Fruit fly (Drosophila melanogaster) whole organism, embryonic: Measurements from ENCODE around the gene CG12519.

ENCODE experiments used
- CG1024 ChIP-seq: fragments of 200-800 bp; sonication (Bioruptor generic); IDR thresholded peaks from 2 replicates; pipeline ENCODE4 v1.3.6; 2022; ENCODE audit warnings: missing biosample characterization, missing genetic modification characterization
- CG10267 ChIP-seq: fragments of 200-800 bp; sonication (Bioruptor generic); optimal IDR thresholded peaks from 2 replicates; lab custom pipeline; 2018; ENCODE audit warnings: missing biosample characterization, mild to moderate bottlenecking, missing genetic modification characterization, moderate library complexity
- CG10543 ChIP-seq: fragments of 200-800 bp; sonication (Bioruptor generic); optimal IDR thresholded peaks from 3 replicates; lab custom pipeline; 2017; ENCODE audit warnings: missing biosample characterization, mild to moderate bottlenecking, missing genetic modification characterization, moderate library complexity
- CG12391 ChIP-seq: fragments of 200-800 bp; sonication (Bioruptor generic); optimal IDR thresholded peaks from 3 replicates; lab custom pipeline; 2018; ENCODE audit warnings: missing biosample characterization, mild to moderate bottlenecking, missing genetic modification characterization, moderate library complexity
- CG12659 ChIP-seq: fragments of 200-800 bp; sonication (Bioruptor generic); optimal IDR thresholded peaks from 3 replicates; lab custom pipeline; 2017; ENCODE audit warnings: mild to moderate bottlenecking, missing biosample characterization, missing genetic modification reagents, missing genetic modification characterization
- CG12769 ChIP-seq: fragments of 200-800 bp; sonication (Bioruptor generic); optimal IDR thresholded peaks from 2 replicates; lab custom pipeline; 2019; ENCODE audit warnings: missing biosample characterization, mild to moderate bottlenecking, missing genetic modification characterization, moderate library complexity
- CG13894 ChIP-seq: fragments of 200-800 bp; sonication (Bioruptor generic); optimal IDR thresholded peaks from 3 replicates; lab custom pipeline; 2018; ENCODE audit warnings: missing biosample characterization, mild to moderate bottlenecking, missing genetic modification characterization, moderate library complexity
- CG15073 ChIP-seq: fragments of 200-800 bp; sonication (Bioruptor generic); optimal IDR thresholded peaks from 2 replicates; lab custom pipeline; 2016; ENCODE audit warnings: missing biosample characterization, missing genetic modification characterization
- CG15269 ChIP-seq: fragments of 200-800 bp; sonication (Bioruptor generic); optimal IDR thresholded peaks from 2 replicates; lab custom pipeline; 2018; ENCODE audit warnings: missing biosample characterization, mild to moderate bottlenecking, missing genetic modification characterization, moderate library complexity
- CG1603 ChIP-seq: fragments of 200-800 bp; sonication (Bioruptor generic); optimal IDR thresholded peaks from 2 replicates; lab custom pipeline; 2019; ENCODE audit warnings: missing biosample characterization, mild to moderate bottlenecking, missing genetic modification characterization, moderate library complexity
- CG16815 ChIP-seq: fragments of 200-800 bp; sonication (Bioruptor generic); optimal IDR thresholded peaks from 3 replicates; lab custom pipeline; 2017; ENCODE audit warnings: missing biosample characterization, mild to moderate bottlenecking, missing genetic modification characterization
- CG16863 ChIP-seq: fragments of 200-800 bp; sonication (Bioruptor generic); optimal IDR thresholded peaks from 3 replicates; lab custom pipeline; 2016; ENCODE audit warnings: missing biosample characterization, missing genetic modification characterization
- CG17328 ChIP-seq: fragments of 200-800 bp; sonication (Bioruptor generic); IDR thresholded peaks from 2 replicates; pipeline ENCODE4 v1.3.6; 2022; ENCODE audit warnings: missing biosample characterization, missing genetic modification characterization
- CG17361 ChIP-seq: fragments of 200-800 bp; sonication (Bioruptor generic); IDR thresholded peaks from 3 replicates; pipeline ENCODE4 v1.3.6; 2022; ENCODE audit warnings: missing biosample characterization, missing genetic modification characterization
- CG18599 ChIP-seq: fragments of 200-800 bp; sonication (Bioruptor generic); optimal IDR thresholded peaks from 3 replicates; lab custom pipeline; 2017; ENCODE audit warnings: missing biosample characterization, missing genetic modification characterization, mild to moderate bottlenecking, moderate library complexity, missing genetic modification reagents
- CG2712 ChIP-seq: fragments of 200-800 bp; optimal IDR thresholded peaks from 3 replicates; lab custom pipeline; 2019; ENCODE audit warnings: missing biosample characterization, mild to moderate bottlenecking, missing genetic modification characterization, moderate library complexity
- CG3065 ChIP-seq: fragments of 200-800 bp; sonication (Bioruptor generic); optimal IDR thresholded peaks from 2 replicates; lab custom pipeline; 2016; ENCODE audit warnings: missing biosample characterization, missing genetic modification characterization
- CG32772 ChIP-seq: fragments of 200-800 bp; sonication (Bioruptor generic); IDR thresholded peaks from 2 replicates; pipeline ENCODE4 v1.3.6; 2022; ENCODE audit warnings: missing biosample characterization, missing genetic modification characterization
- CG33557 ChIP-seq: fragments of 200-800 bp; sonication (Bioruptor generic); optimal IDR thresholded peaks from 2 replicates; lab custom pipeline; 2019; ENCODE audit warnings: missing biosample characterization, mild to moderate bottlenecking, missing genetic modification characterization, moderate library complexity
- CG3726 ChIP-seq: fragments of 200-800 bp; sonication (Bioruptor generic); IDR thresholded peaks from 3 replicates; pipeline ENCODE4, ENCODE4 v1.3.6; 2022; ENCODE audit warnings: missing biosample characterization, missing genetic modification characterization
- CG8290 ChIP-seq, 3 experiments: fragments of 200-800 bp; sonication (Bioruptor generic); optimal IDR thresholded peaks; 2 replicates each; lab custom pipeline; 2016 to 2019; ENCODE audit warnings: missing biosample characterization in 3 of 3, missing genetic modification characterization in 3 of 3, mild to moderate bottlenecking in 2 of 3, moderate library complexity in 1 of 3
- CG8359 ChIP-seq: fragments of 200-800 bp; sonication (Bioruptor generic); optimal IDR thresholded peaks from 2 replicates; lab custom pipeline; 2017; ENCODE audit warnings: missing biosample characterization, mild to moderate bottlenecking, missing genetic modification characterization, borderline replicate concordance
- CG8944 ChIP-seq: fragments of 200-800 bp; sonication (Bioruptor generic); optimal IDR thresholded peaks from 3 replicates; lab custom pipeline; 2016; ENCODE audit warnings: missing biosample characterization, missing genetic modification characterization
- Dad ChIP-seq: fragments of 200-800 bp; sonication (Bioruptor generic); optimal IDR thresholded peaks from 3 replicates; lab custom pipeline; 2016; ENCODE audit warnings: missing biosample characterization, missing genetic modification characterization
- E2f1 ChIP-seq: fragments of 200-800 bp; sonication (Bioruptor generic); IDR thresholded peaks from 2 replicates; pipeline ENCODE4 v1.3.6; 2022; ENCODE audit warnings: missing biosample characterization, missing genetic modification characterization
- Ets65A ChIP-seq: fragments of 200-800 bp; sonication (Bioruptor generic); peaks from one replicate; lab custom pipeline; 2016; ENCODE audit warnings: missing biosample characterization, missing genetic modification characterization
- Gug ChIP-seq: fragments of 200-800 bp; sonication (Bioruptor generic); IDR thresholded peaks from 4 replicates; pipeline ENCODE4 v1.3.6; 2022; ENCODE audit warnings: missing biosample characterization, missing genetic modification characterization
- H2.0 ChIP-seq: fragments of 200-800 bp; sonication (Bioruptor generic); IDR thresholded peaks from 2 replicates; pipeline ENCODE4 v1.3.6; 2022; ENCODE audit warnings: missing biosample characterization, missing genetic modification characterization
- HLH4C ChIP-seq: fragments of 200-800 bp; sonication (Bioruptor generic); IDR thresholded peaks from 3 replicates; pipeline ENCODE4 v1.3.6; 2022; ENCODE audit warnings: missing biosample characterization, missing genetic modification characterization; ENCODE audit not compliant: partially characterized antibody
- Kr ChIP-seq: fragments of 200-800 bp; sonication (Bioruptor generic); optimal IDR thresholded peaks from 2 replicates; lab custom pipeline; 2017; ENCODE audit warnings: missing biosample characterization, mild to moderate bottlenecking, missing genetic modification characterization
- Mad ChIP-seq: fragments of 200-800 bp; sonication (Bioruptor generic); optimal IDR thresholded peaks from 2 replicates; lab custom pipeline; 2016; ENCODE audit warnings: missing biosample characterization, missing genetic modification characterization
- Med ChIP-seq: fragments of 200-800 bp; sonication (Bioruptor generic); peaks from one replicate; lab custom pipeline; 2016; ENCODE audit warnings: missing biosample characterization, missing genetic modification characterization, mild to moderate bottlenecking, inconsistent platforms, moderate library complexity
- Nf-YC ChIP-seq: fragments of 200-800 bp; optimal IDR thresholded peaks from 3 replicates; lab custom pipeline; 2019; ENCODE audit warnings: missing biosample characterization, mild to moderate bottlenecking, missing genetic modification characterization, moderate library complexity
- Oli ChIP-seq: fragments of 200-800 bp; sonication (Bioruptor generic); optimal IDR thresholded peaks from 2 replicates; lab custom pipeline; 2018; ENCODE audit warnings: missing biosample characterization, mild to moderate bottlenecking, missing genetic modification characterization, moderate library complexity
- Opbp ChIP-seq: fragments of 200-800 bp; sonication (Bioruptor generic); IDR thresholded peaks from 3 replicates; pipeline ENCODE4 v1.3.6; 2022; ENCODE audit warnings: missing biosample characterization, missing genetic modification characterization; ENCODE audit not compliant: partially characterized antibody
- Ravus ChIP-seq: fragments of 200-800 bp; sonication (Bioruptor generic); IDR thresholded peaks from 2 replicates; pipeline ENCODE4 v1.3.6; 2022; ENCODE audit warnings: missing biosample characterization, missing genetic modification characterization
- Rfx ChIP-seq: fragments of 200-800 bp; sonication (Bioruptor generic); IDR thresholded peaks from 2 replicates; pipeline ENCODE4 v1.3.6; 2022; ENCODE audit warnings: missing biosample characterization, missing genetic modification characterization
- Taf1 ChIP-seq: fragments of 200-800 bp; sonication (Bioruptor generic); IDR thresholded peaks from 2 replicates; pipeline ENCODE4 v1.3.6; 2022; ENCODE audit warnings: missing biosample characterization, missing genetic modification characterization
- chif ChIP-seq, 2 experiments: fragments of 200-800 bp; sonication (Bioruptor generic); optimal IDR thresholded peaks; 3 replicates each; lab custom pipeline; 2016; ENCODE audit warnings: missing biosample characterization in 2 of 2, missing genetic modification characterization in 2 of 2
- chinmo ChIP-seq: fragments of 200-800 bp; sonication (Bioruptor generic); IDR thresholded peaks from 4 replicates; pipeline ENCODE4 v1.3.6; 2022; ENCODE audit warnings: missing biosample characterization, missing genetic modification characterization; ENCODE audit not compliant: partially characterized antibody
- ci ChIP-seq: fragments of 200-800 bp; sonication (Bioruptor generic); IDR thresholded peaks from 3 replicates; pipeline ENCODE4 v1.3.6; 2022; ENCODE audit warnings: missing biosample characterization, missing genetic modification characterization
- da ChIP-seq: fragments of 200-800 bp; sonication (Bioruptor generic); optimal IDR thresholded peaks from 2 replicates; lab custom pipeline; 2016; ENCODE audit warnings: missing biosample characterization, missing genetic modification characterization
- fd102C ChIP-seq: fragments of 200-800 bp; sonication (Bioruptor generic); optimal IDR thresholded peaks from 2 replicates; lab custom pipeline; 2018; ENCODE audit warnings: missing biosample characterization, mild to moderate bottlenecking, missing genetic modification characterization, moderate library complexity
- hb ChIP-seq: fragments of 200-800 bp; sonication (Bioruptor generic); IDR thresholded peaks from 3 replicates; pipeline ENCODE4 v1.3.6; 2022; ENCODE audit warnings: missing biosample characterization, missing genetic modification characterization; ENCODE audit not compliant: partially characterized antibody
- luna ChIP-seq: fragments of 200-800 bp; sonication (Bioruptor generic); optimal IDR thresholded peaks from 2 replicates; lab custom pipeline; 2016; ENCODE audit warnings: missing biosample characterization, missing genetic modification characterization
- mirr ChIP-seq: fragments of 200-800 bp; sonication (Bioruptor generic); optimal IDR thresholded peaks from 3 replicates; lab custom pipeline; 2018; ENCODE audit warnings: missing biosample characterization, mild to moderate bottlenecking, missing genetic modification characterization
- repo ChIP-seq: fragments of 200-800 bp; sonication (Bioruptor generic); optimal IDR thresholded peaks from 2 replicates; lab custom pipeline; 2016; ENCODE audit warnings: missing biosample characterization, missing genetic modification characterization
- sd ChIP-seq: fragments of 200-800 bp; sonication (Bioruptor generic); optimal IDR thresholded peaks from 3 replicates; lab custom pipeline; 2018; ENCODE audit warnings: missing biosample characterization, mild to moderate bottlenecking, missing genetic modification characterization, moderate library complexity
- slp2 ChIP-seq: fragments of 200-800 bp; sonication (Bioruptor generic); optimal IDR thresholded peaks from 2 replicates; lab custom pipeline; 2016; ENCODE audit warnings: missing biosample characterization, missing genetic modification characterization

Gene CG12519

dm6 chr3L:19496600-19496999 lies 24.3 kb downstream of the CG12519 start (continued):
- TF ChIP-seq CG12769 (tag; lab: Kevin White, UChicago) (peak; percentile 61), CG13894 (tag; lab: Kevin White, UChicago) (peak; percentile 54), Med (GFP tag; lab: Kevin White, UChicago) (peak; percentile 69), Kr (no peak), CG15269 (tag; lab: Kevin White, UChicago) (no peak), CG32772 (GFP tag; lab: Robert Waterston, UW) (0 out of 2 replicates have a peak, but pooled peaks have one; percentile 21), CG10543 (GFP tag; lab: Kevin White, UChicago) (peak; percentile 3), CG12659 (GFP tag; lab: Kevin White, UChicago) (no peak), da (GFP tag; lab: Kevin White, UChicago) (no peak), fd102C (GFP tag; lab: Kevin White, UChicago) (no peak)

DNA sequence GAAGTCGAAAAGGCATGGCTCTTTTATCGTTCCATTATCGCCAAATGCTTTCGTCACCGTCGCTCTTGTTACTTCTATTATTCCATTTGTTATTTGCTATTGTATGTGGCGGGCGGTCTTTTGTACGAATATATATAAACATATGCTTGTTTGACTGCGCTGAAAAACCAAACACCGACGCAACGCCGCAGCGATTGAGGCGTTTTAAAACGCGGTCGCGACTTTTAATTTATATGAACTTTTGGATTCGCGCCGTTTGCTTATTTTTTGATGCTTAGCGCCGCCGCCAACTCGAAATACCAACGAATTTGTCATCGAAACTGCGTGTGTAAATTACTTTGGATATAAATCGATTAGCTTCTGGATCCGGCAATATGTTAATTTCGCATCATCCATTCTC lies 24.8 kb downstream of the CG12519 start:
- no peak for TF ChIP-seq ci (GFP tag; lab: Robert Waterston, UW)
- no peak for TF ChIP-seq chif (GFP tag; optimal IDR thresholded peaks at IDR 0.05; lab: Kevin White, UChicago)
- no peak for TF ChIP-seq CG13894 (tag; lab: Kevin White, UChicago)
- TF ChIP-seq Mad, result no peak
- no peak for TF ChIP-seq CG8944 (GFP tag; lab: Kevin White, UChicago)
- TF ChIP-seq CG17328 (GFP tag; lab: Robert Waterston, UW), result no peak
- 0 out of 4 replicates have a peak, but pooled peaks have one; percentile 49 for TF ChIP-seq chinmo
- no peak for TF ChIP-seq hb
- no peak for TF ChIP-seq CG18599 (GFP tag; lab: Kevin White, UChicago)
- no peak for TF ChIP-seq Gug (GFP tag; lab: Robert Waterston, UW)
- no peak for TF ChIP-seq CG16815 (GFP tag; lab: Kevin White, UChicago)
- no peak for TF ChIP-seq slp2 (GFP tag; lab: Kevin White, UChicago)
- peak; percentile 51 for TF ChIP-seq sd
- TF ChIP-seq luna, result no peak
- no peak for TF ChIP-seq Rfx (GFP tag; lab: Robert Waterston, UW)
- TF ChIP-seq Ets65A, result no peak
- TF ChIP-seq CG12391 (tag; lab: Kevin White, UChicago), result no peak
- no peak for TF ChIP-seq Opbp (GFP tag; lab: Robert Waterston, UW)
- TF ChIP-seq Taf1 (GFP tag; lab: Robert Waterston, UW), result no peak
- TF ChIP-seq Oli (tag; lab: Kevin White, UChicago), result no peak
- peak; percentile 96 for TF ChIP-seq CG8359 (GFP tag; lab: Kevin White, UChicago)
- TF ChIP-seq CG17361 (GFP tag; lab: Robert Waterston, UW), result no peak
- no peak for TF ChIP-seq CG10267 (tag; lab: Kevin White, UChicago)

DNA sequence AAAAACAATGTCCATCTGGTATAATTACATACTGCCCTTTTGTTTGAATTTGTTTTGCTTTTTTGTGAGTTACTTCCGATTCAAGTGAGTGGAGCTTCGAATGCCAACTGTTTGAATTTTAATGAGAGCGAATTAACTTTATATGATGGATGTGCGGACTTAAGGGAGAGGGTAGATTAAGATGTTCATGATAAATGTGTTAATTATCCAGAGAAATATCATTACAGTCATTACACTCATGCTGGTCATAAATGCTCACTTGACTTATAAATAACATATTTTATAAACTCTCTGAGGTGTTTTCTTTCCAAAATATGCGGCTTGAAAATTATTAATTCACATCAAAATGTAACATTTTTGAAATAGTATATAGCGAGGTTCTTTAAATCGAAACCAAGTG lies 25.3 kb downstream of the CG12519 start, which contains the start of gene CG9449:
TSS of gene CG9449 (minus strand) at position 101 of the 400 bp plus-strand sequence.
- no peak for TF ChIP-seq H2.0 (GFP tag; lab: Robert Waterston, UW)
- no peak for TF ChIP-seq CG8944 (GFP tag; lab: Kevin White, UChicago)
- no peak for TF ChIP-seq CG15073 (GFP tag; lab: Kevin White, UChicago)
- no peak for TF ChIP-seq Ravus
- TF ChIP-seq Ets65A, result no peak
- TF ChIP-seq CG1603 (tag; lab: Kevin White, UChicago), result no peak
- TF ChIP-seq CG3065, result no peak
- no peak for TF ChIP-seq mirr (GFP tag; lab: Kevin White, UChicago)
- TF ChIP-seq CG1024, result no peak
- TF ChIP-seq CG33557 (GFP tag; lab: Kevin White, UChicago), result no peak
- no peak for TF ChIP-seq CG16863 (GFP tag; lab: Kevin White, UChicago)
- peak; percentile 30 for TF ChIP-seq Med (GFP tag; lab: Kevin White, UChicago)
- TF ChIP-seq Nf-YC (tag; lab: Kevin White, UChicago), result no peak
- TF ChIP-seq Oli (tag; lab: Kevin White, UChicago), result no peak
- no peak for TF ChIP-seq HLH4C
- no peak for TF ChIP-seq CG2712 (tag; lab: Kevin White, UChicago)
- no peak for TF ChIP-seq E2f1 (GFP tag; lab: Robert Waterston, UW)
- TF ChIP-seq CG8290 (GFP tag; optimal IDR thresholded peaks at IDR 0.05; lab: Kevin White, UChicago), result no peak
- no peak for TF ChIP-seq CG8290 (tag; optimal IDR thresholded peaks at IDR 0.05; lab: Kevin White, UChicago)
- TF ChIP-seq Dad (GFP tag; lab: Kevin White, UChicago), result no peak
- no peak for TF ChIP-seq CG3726 (GFP tag; lab: Robert Waterston, UW)
- TF ChIP-seq repo (GFP tag; lab: Kevin White, UChicago), result no peak
